Fruit fly (Drosophila melanogaster): ENCODE data around the gene CG2604.
A peak's percentile ranks its signal among the peaks of the same experiment; 100 is the strongest.

The CG2604 gene

DNA sequence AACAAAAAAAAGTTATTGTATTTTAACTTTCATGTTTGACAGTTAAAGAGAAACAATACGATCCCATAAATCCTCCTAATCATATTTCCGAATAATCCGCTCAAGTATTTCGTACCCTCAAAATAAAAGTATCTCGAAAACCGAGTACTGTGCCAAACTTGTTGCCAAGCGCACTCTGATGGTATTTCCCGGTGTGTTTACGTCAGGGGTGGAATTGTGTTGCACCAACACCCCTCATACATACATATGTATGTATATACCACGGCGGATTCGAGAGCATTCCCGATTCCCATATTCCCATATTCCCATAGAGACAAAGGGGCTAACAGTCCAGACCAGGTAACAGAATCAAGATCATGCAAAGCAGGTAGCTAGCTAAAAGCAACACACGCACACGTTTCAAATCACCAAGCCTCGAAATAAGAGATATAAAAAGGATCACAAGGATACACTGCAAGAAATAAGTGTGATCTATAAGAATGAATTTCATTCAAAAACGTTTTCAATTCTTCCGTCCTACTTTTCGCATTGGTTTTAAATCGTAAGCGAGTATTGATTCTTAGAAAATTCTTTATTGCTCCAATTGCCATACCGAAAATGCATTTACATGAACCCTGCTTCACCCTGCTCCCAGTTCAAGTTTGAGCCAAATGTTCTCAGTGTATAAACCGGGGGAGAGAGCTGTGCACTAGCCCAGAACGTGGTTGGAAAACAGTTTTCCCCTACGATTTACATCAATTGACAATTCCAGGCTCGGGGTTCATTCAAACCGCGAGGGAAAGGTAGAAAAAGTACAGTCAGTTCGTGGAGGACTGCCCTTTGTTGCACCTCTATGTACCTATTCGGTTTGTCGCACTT is 11.0 kb downstream of the CG2604 start (continued):
- TF ChIP-seq ap (GFP tag; IDR thresholded peaks at IDR 0.05) (peak; percentile 40; the same call in 1 of the 2 replicates), CG12104 (GFP tag; optimal IDR thresholded peaks at IDR 0.05) (peak; percentile 37), NfI (GFP tag; optimal IDR thresholded peaks at IDR 0.05) (no peak), Sin3A (optimal IDR thresholded peaks at IDR 0.05) (no peak), Dek (tag; optimal IDR thresholded peaks at IDR 0.05) (no peak), Atf6 (GFP tag; IDR thresholded peaks at IDR 0.05) (no peak), Eip74EF (GFP tag; optimal IDR thresholded peaks at IDR 0.05) (no peak), org-1 (GFP tag; optimal IDR thresholded peaks at IDR 0.05) (peak; percentile 70), klu (GFP tag; IDR thresholded peaks at IDR 0.05) (no peak), fd3F (GFP tag; optimal IDR thresholded peaks at IDR 0.05) (no peak), dati (GFP tag; IDR thresholded peaks at IDR 0.05) (no peak), CG12942 (GFP tag; optimal IDR thresholded peaks at IDR 0.05) (peak; percentile 60), CG2202 (tag; optimal IDR thresholded peaks at IDR 0.05) (peak; percentile 87), NFAT (GFP tag; IDR thresholded peaks at IDR 0.05) (no peak), odd (GFP tag; optimal IDR thresholded peaks at IDR 0.05) (peak; percentile 12), CG6765 (GFP tag; optimal IDR thresholded peaks at IDR 0.05) (no peak), BtbVII (GFP tag; optimal IDR thresholded peaks at IDR 0.05) (no peak), CG10147 (GFP tag; optimal IDR thresholded peaks at IDR 0.05) (no peak), Nf-YA (GFP tag; IDR thresholded peaks at IDR 0.05) (no peak), fu2 (GFP tag; optimal IDR thresholded peaks at IDR 0.05) (no peak), p53 (GFP tag; optimal IDR thresholded peaks at IDR 0.05) (peak; percentile 58), CG4707 (GFP tag; optimal IDR thresholded peaks at IDR 0.05) (peak; percentile 63), schlank (tag; optimal IDR thresholded peaks at IDR 0.05) (no peak), sens-2 (GFP tag; IDR thresholded peaks at IDR 0.05) (peak; percentile 64), ken (GFP tag; IDR thresholded peaks at IDR 0.05) (no peak), CG18476 (GFP tag; optimal IDR thresholded peaks at IDR 0.05) (peak; percentile 61), CG32532 (GFP tag; IDR thresholded peaks at IDR 0.05) (no peak), CG11093 (GFP tag; IDR thresholded peaks at IDR 0.05) (peak; percentile 41; the same call in 1 of the 3 replicates), CG4617 (GFP tag; optimal IDR thresholded peaks at IDR 0.05; ENCODE audit: borderline replicate concordance) (peak; percentile 27), CG31224 (GFP tag; IDR thresholded peaks at IDR 0.05) (no peak), Dp (GFP tag; optimal IDR thresholded peaks at IDR 0.05) (no peak), trem (tag; optimal IDR thresholded peaks at IDR 0.05) (peak; percentile 92), Lhr (GFP tag; optimal IDR thresholded peaks at IDR 0.05) (peak; percentile 45), CG3407 (GFP tag; optimal IDR thresholded peaks at IDR 0.05) (peak; percentile 55), CG31441 (GFP tag; IDR thresholded peaks at IDR 0.05) (peak; percentile 84), CG10979 (tag; optimal IDR thresholded peaks at IDR 0.05) (peak; percentile 95), CG7839 (tag; optimal IDR thresholded peaks at IDR 0.05) (peak; percentile 74), dimm (GFP tag; IDR thresholded peaks at IDR 0.05) (no peak), dpn (GFP tag; optimal IDR thresholded peaks at IDR 0.05) (peak; percentile 59 to 64), crc (GFP tag; optimal IDR thresholded peaks at IDR 0.05) (peak; percentile 41), Hmr (GFP tag; optimal IDR thresholded peaks at IDR 0.05) (no peak), danr (GFP tag; IDR thresholded peaks at IDR 0.05) (no peak), CG31365 (tag; optimal IDR thresholded peaks at IDR 0.05) (no peak), Mes4 (GFP tag; optimal IDR thresholded peaks at IDR 0.05) (peak; percentile 72), bsh (GFP tag; optimal IDR thresholded peaks at IDR 0.05) (peak in 1 of 2 experiments; percentile 79), sqz (GFP tag; optimal IDR thresholded peaks at IDR 0.05) (peak; percentile 61), da (GFP tag; optimal IDR thresholded peaks at IDR 0.05) (peak; percentile 34), CG6791 (GFP tag; IDR thresholded peaks at IDR 0.05; ENCODE audit: partially characterized antibody) (peak; percentile 43; the same call in 2 of the 3 replicates), Deaf1 (tag; optimal IDR thresholded peaks at IDR 0.05) (no peak)
